Fruit fly (Drosophila melanogaster): ENCODE results near the gene CG14506.

- TF ChIP-seq odd (GFP tag; optimal IDR thresholded peaks at IDR 0.05) (no peak), CG4820 (GFP tag; optimal IDR thresholded peaks at IDR 0.05) (no peak), lov (optimal IDR thresholded peaks at IDR 0.05) (no peak), lov (GFP tag; IDR thresholded peaks at IDR 0.05) (no peak), zfh1 (GFP tag; IDR thresholded peaks at IDR 0.05) (no peak), al (GFP tag; IDR thresholded peaks at IDR 0.05) (no peak), C15 (GFP tag; IDR thresholded peaks at IDR 0.05) (no peak)
Measured at dm6 chr3R:29269204-29269603, 27.8 kb downstream of the CG14506 start.

Measured in whole organism, embryonic.